Worm (Caenorhabditis elegans) whole organism, young adult: ENCODE results near the gene sng-1.

ENCODE experiments used
- C17E4.6 ChIP-seq: fragments of 200-800 bp; sonication (Bioruptor generic); IDR thresholded peaks from 2 replicates; pipeline ENCODE4 v1.3.6; 2022; ENCODE audit warnings: missing genetic modification reagents, missing genetic modification characterization, missing compliant biosample characterization
- F10E7.11 ChIP-seq: sonication (generic microtip); optimal IDR thresholded peaks from 2 replicates; lab custom pipeline; 2017; ENCODE audit warnings: mild to moderate bottlenecking, missing genetic modification characterization, moderate library complexity, missing compliant biosample characterization
- F33H1.4 ChIP-seq: fragments of 200-800 bp; sonication (Bioruptor generic); IDR thresholded peaks from 2 replicates; pipeline ENCODE4 v1.3.6; 2022; ENCODE audit warnings: missing genetic modification reagents, missing genetic modification characterization, missing compliant biosample characterization
- F49E8.2 ChIP-seq: sonication (generic microtip); optimal IDR thresholded peaks from 3 replicates; lab custom pipeline; 2017; ENCODE audit warnings: missing genetic modification characterization, mild to moderate bottlenecking, missing compliant biosample characterization, antibody characterized with exemption, moderate library complexity; ENCODE audit not compliant: insufficient read depth
- F52B5.7 ChIP-seq: sonication (generic microtip); optimal IDR thresholded peaks from 2 replicates; lab custom pipeline; 2016; ENCODE audit warnings: mild to moderate bottlenecking, missing genetic modification characterization, missing compliant biosample characterization
- F55B11.4 ChIP-seq: sonication (generic microtip); optimal IDR thresholded peaks from 2 replicates; lab custom pipeline; 2016; ENCODE audit warnings: missing compliant biosample characterization, missing genetic modification characterization, borderline replicate concordance; ENCODE audit not compliant: insufficient read depth
- Y53F4B.3 ChIP-seq: fragments of 200-800 bp; sonication (Bioruptor generic); IDR thresholded peaks from 2 replicates; pipeline ENCODE4 v1.3.6; 2022; ENCODE audit warnings: missing genetic modification reagents, missing genetic modification characterization, missing compliant biosample characterization
- Y67H2A.10 ChIP-seq: fragments of 200-800 bp; sonication (Bioruptor generic); conservative IDR thresholded peaks from 2 replicates; pipeline ENCODE4 v1.3.6; 2022; ENCODE audit warnings: missing genetic modification reagents, missing genetic modification characterization, missing compliant biosample characterization
- Y79H2A.3 ChIP-seq: fragments of 200-800 bp; sonication (Bioruptor generic); conservative IDR thresholded peaks from 2 replicates; pipeline ENCODE4 v1.3.6; 2022; ENCODE audit warnings: missing genetic modification reagents, missing genetic modification characterization, missing compliant biosample characterization
- Y95B8A.8 ChIP-seq: fragments of 200-800 bp; sonication (Bioruptor generic); IDR thresholded peaks from 2 replicates; pipeline ENCODE4 v1.3.6; 2022; ENCODE audit warnings: missing genetic modification reagents, missing genetic modification characterization, missing compliant biosample characterization
- ZK185.1 ChIP-seq: sonication (generic microtip); optimal IDR thresholded peaks from 2 replicates; lab custom pipeline; 2016; ENCODE audit warnings: mild to moderate bottlenecking, missing genetic modification characterization, missing compliant biosample characterization; ENCODE audit not compliant: poor library complexity, severe bottlenecking
- ama-1 ChIP-seq, 3 experiments: fragments of 150-350 bp in 1 of 3; sonication (generic microtip) in 2 of 3; optimal IDR thresholded peaks; 2 replicates each; lab custom pipeline; 2014 to 2018; ENCODE audit warnings: missing biosample characterization in 2 of 3, missing genetic modification characterization in 2 of 3, missing genetic modification reagents in 2 of 3
- attf-5 ChIP-seq: fragments of 200-800 bp; sonication (Bioruptor generic); optimal IDR thresholded peaks from 2 replicates; lab custom pipeline; 2018; ENCODE audit warnings: mild to moderate bottlenecking, missing genetic modification characterization, missing compliant biosample characterization
- attf-6 ChIP-seq: fragments of 200-800 bp; sonication (Bioruptor generic); IDR thresholded peaks from 2 replicates; pipeline ENCODE4 v1.3.6; 2022; ENCODE audit warnings: missing genetic modification reagents, missing genetic modification characterization, missing compliant biosample characterization
- bed-1 ChIP-seq: fragments of 200-800 bp; sonication (Bioruptor generic); IDR thresholded peaks from 2 replicates; pipeline ENCODE4 v1.3.6; 2022; ENCODE audit warnings: missing genetic modification reagents, missing genetic modification characterization, missing compliant biosample characterization
- cebp-1 ChIP-seq, 2 experiments: fragments of 200-800 bp in 1 of 2; sonication (Bioruptor generic) in 1 of 2; sonication (generic microtip) in 1 of 2; IDR thresholded peaks in 1 of 2; optimal IDR thresholded peaks in 1 of 2; 2 replicates each; pipeline versions ENCODE4 v1.3.6 to Lab custom; 2017 to 2022; ENCODE audit warnings: missing compliant biosample characterization in 2 of 2, missing genetic modification characterization in 2 of 2, mild to moderate bottlenecking in 1 of 2, missing genetic modification reagents in 1 of 2, moderate library complexity in 1 of 2
- cebp-2 ChIP-seq: fragments of 200-800 bp; sonication (Bioruptor generic); IDR thresholded peaks from 2 replicates; pipeline ENCODE4 v1.3.6; 2022; ENCODE audit warnings: missing genetic modification characterization, missing compliant biosample characterization
- ceh-79 ChIP-seq: sonication (generic microtip); optimal IDR thresholded peaks from 2 replicates; lab custom pipeline; 2017; ENCODE audit warnings: mild to moderate bottlenecking, missing genetic modification characterization, missing compliant biosample characterization
- dox-1 ChIP-seq: fragments of 200-800 bp; sonication (Bioruptor generic); IDR thresholded peaks from 2 replicates; pipeline ENCODE4 v1.3.6; 2022; ENCODE audit warnings: missing genetic modification reagents, missing genetic modification characterization, missing compliant biosample characterization
- dpff-1 ChIP-seq: sonication (generic microtip); optimal IDR thresholded peaks from 2 replicates; lab custom pipeline; 2017; ENCODE audit warnings: mild to moderate bottlenecking, missing genetic modification characterization, missing compliant biosample characterization
- efl-1 ChIP-seq: fragments of 150-350 bp; optimal IDR thresholded peaks from 2 replicates; lab custom pipeline; 2014; ENCODE audit warnings: missing biosample characterization, missing genetic modification reagents, missing genetic modification characterization
- fkh-3 ChIP-seq: sonication (generic microtip); optimal IDR thresholded peaks from 2 replicates; lab custom pipeline; 2016; ENCODE audit warnings: mild to moderate bottlenecking, missing genetic modification characterization, missing compliant biosample characterization
- hlh-26 ChIP-seq: fragments of 200-800 bp; sonication (Bioruptor generic); conservative IDR thresholded peaks from 2 replicates; pipeline ENCODE4 v1.3.6; 2022; ENCODE audit warnings: missing genetic modification reagents, missing genetic modification characterization, missing compliant biosample characterization
- hmg-1.2 ChIP-seq: fragments of 200-800 bp; sonication (Bioruptor generic); IDR thresholded peaks from 2 replicates; pipeline ENCODE4 v1.3.6; 2022; ENCODE audit warnings: missing genetic modification reagents, missing genetic modification characterization, missing compliant biosample characterization
- hmg-20 ChIP-seq: fragments of 200-800 bp; sonication (Bioruptor generic); IDR thresholded peaks from 2 replicates; pipeline ENCODE4 v1.3.6; 2022; ENCODE audit warnings: missing genetic modification reagents, missing genetic modification characterization, missing compliant biosample characterization
- lag-1 ChIP-seq: fragments of 200-800 bp; sonication (Bioruptor generic); IDR thresholded peaks from 2 replicates; pipeline ENCODE4 v1.3.6; 2022; ENCODE audit warnings: missing genetic modification reagents, missing genetic modification characterization, missing compliant biosample characterization
- let-526 ChIP-seq: fragments of 200-800 bp; sonication (Bioruptor generic); IDR thresholded peaks from 2 replicates; pipeline ENCODE4 v1.3.6; 2022; ENCODE audit warnings: missing genetic modification reagents, missing genetic modification characterization, missing compliant biosample characterization
- lin-26 ChIP-seq: fragments of 200-800 bp; sonication (Bioruptor generic); IDR thresholded peaks from 2 replicates; pipeline ENCODE4 v1.3.6; 2022; ENCODE audit warnings: missing genetic modification reagents, missing genetic modification characterization, missing compliant biosample characterization
- madf-6 ChIP-seq: fragments of 200-800 bp; sonication (Bioruptor generic); IDR thresholded peaks from 2 replicates; pipeline ENCODE4 v1.3.6; 2022; ENCODE audit warnings: missing genetic modification reagents, missing genetic modification characterization, missing compliant biosample characterization
- mcd-1 ChIP-seq: fragments of 200-800 bp; sonication (Bioruptor generic); IDR thresholded peaks from 2 replicates; pipeline ENCODE4 v1.3.6; 2022; ENCODE audit warnings: missing genetic modification reagents, missing genetic modification characterization, missing compliant biosample characterization
- mel-28 ChIP-seq: sonication (generic microtip); optimal IDR thresholded peaks from 2 replicates; lab custom pipeline; 2016; ENCODE audit warnings: borderline replicate concordance, mild to moderate bottlenecking, missing genetic modification characterization, missing compliant biosample characterization
- mes-4 ChIP-seq: sonication (generic microtip); optimal IDR thresholded peaks from 2 replicates; lab custom pipeline; 2016; ENCODE audit warnings: missing genotype, missing genetic modification characterization, missing compliant biosample characterization
- mxl-1 ChIP-seq: sonication (generic microtip); optimal IDR thresholded peaks from 2 replicates; lab custom pipeline; 2016; ENCODE audit warnings: missing genetic modification characterization, missing compliant biosample characterization
- nfya-1 ChIP-seq: sonication (generic microtip); optimal IDR thresholded peaks from 2 replicates; lab custom pipeline; 2017; ENCODE audit warnings: antibody characterized with exemption, missing compliant biosample characterization, missing genetic modification characterization, borderline replicate concordance; ENCODE audit not compliant: insufficient read depth
- nhr-120 ChIP-seq: fragments of 200-800 bp; sonication (Bioruptor generic); IDR thresholded peaks from 2 replicates; pipeline ENCODE4 v1.3.6; 2022; ENCODE audit warnings: missing genetic modification characterization, missing compliant biosample characterization
- nhr-179 ChIP-seq: sonication (generic microtip); optimal IDR thresholded peaks from 2 replicates; lab custom pipeline; 2016; ENCODE audit warnings: mild to moderate bottlenecking, missing genetic modification characterization, missing compliant biosample characterization
- nhr-27 ChIP-seq: fragments of 200-800 bp; sonication (Bioruptor generic); optimal IDR thresholded peaks from 2 replicates; lab custom pipeline; 2018; ENCODE audit warnings: mild to moderate bottlenecking, missing genetic modification characterization, moderate library complexity, missing compliant biosample characterization
- pbrm-1 ChIP-seq: fragments of 200-800 bp; sonication (Bioruptor generic); IDR thresholded peaks from 2 replicates; pipeline ENCODE4 v1.3.6; 2022; ENCODE audit warnings: missing genetic modification reagents, missing genetic modification characterization, missing compliant biosample characterization
- pha-4 ChIP-seq: fragments of 150-350 bp; sonication (generic microtip); optimal IDR thresholded peaks from 2 replicates; lab custom pipeline; 2014; ENCODE audit warnings: missing biosample characterization, missing genetic modification reagents, missing genetic modification characterization
- snpc-1.1 ChIP-seq: sonication (generic microtip); optimal IDR thresholded peaks from 2 replicates; lab custom pipeline; 2017; ENCODE audit warnings: missing genetic modification characterization, mild to moderate bottlenecking, missing compliant biosample characterization, antibody characterized with exemption, moderate library complexity, missing genotype, missing genetic modification reagents; ENCODE audit not compliant: insufficient read depth
- snpc-1.3 ChIP-seq: sonication (generic microtip); optimal IDR thresholded peaks from 2 replicates; lab custom pipeline; 2017; ENCODE audit warnings: missing genetic modification characterization, mild to moderate bottlenecking, missing compliant biosample characterization, antibody characterized with exemption, moderate library complexity, missing genotype, missing genetic modification reagents; ENCODE audit not compliant: insufficient read depth
- sptf-2 ChIP-seq: fragments of 200-800 bp; sonication (Bioruptor generic); optimal IDR thresholded peaks from 2 replicates; lab custom pipeline; 2018; ENCODE audit warnings: mild to moderate bottlenecking, missing genetic modification characterization, missing compliant biosample characterization
- tlf-1 ChIP-seq: fragments of 200-800 bp; sonication (Bioruptor generic); optimal IDR thresholded peaks from 2 replicates; lab custom pipeline; 2018; ENCODE audit warnings: mild to moderate bottlenecking, missing genetic modification characterization, missing compliant biosample characterization
- ztf-18 ChIP-seq: sonication (generic microtip); optimal IDR thresholded peaks from 2 replicates; lab custom pipeline; 2016; ENCODE audit warnings: missing genotype, mild to moderate bottlenecking, missing genetic modification characterization, missing compliant biosample characterization
- ztf-22 ChIP-seq: fragments of 200-800 bp; sonication (Bioruptor generic); optimal IDR thresholded peaks from 2 replicates; lab custom pipeline; 2018; ENCODE audit warnings: mild to moderate bottlenecking, missing genetic modification characterization, moderate library complexity, missing compliant biosample characterization
- ztf-26 ChIP-seq: sonication (generic microtip); optimal IDR thresholded peaks from 2 replicates; lab custom pipeline; 2017; ENCODE audit warnings: missing genetic modification characterization, missing compliant biosample characterization
- ztf-3 ChIP-seq: fragments of 200-800 bp; sonication (Bioruptor generic); optimal IDR thresholded peaks from 2 replicates; lab custom pipeline; 2018; ENCODE audit warnings: mild to moderate bottlenecking, missing genetic modification characterization, missing compliant biosample characterization

Gene sng-1

ce11 chrX:7334302-7334724 is 6.9 kb downstream of the sng-1 start, which contains the start of gene epg-7 (continued):
- no peak for TF ChIP-seq lag-1 (GFP tag; lab: Robert Waterston, UW)
- TF ChIP-seq Y67H2A.10 (GFP tag; lab: Robert Waterston, UW), result no peak
- no peak for TF ChIP-seq mxl-1
- TF ChIP-seq nfya-1 (tag; lab: Kevin White, UChicago), result no peak
- no peak for TF ChIP-seq ama-1 (optimal IDR thresholded peaks at IDR 0.05; lab: Kevin White, UChicago)
- no peak for TF ChIP-seq ama-1 (GFP tag; optimal IDR thresholded peaks at IDR 0.05; lab: Kevin White, UChicago)
- no peak for TF ChIP-seq sptf-2
- peak; percentile 81 for TF ChIP-seq mcd-1 (GFP tag; lab: Robert Waterston, UW)
- peak; percentile 94 for TF ChIP-seq attf-5 (GFP tag; lab: Kevin White, UChicago)
- TF ChIP-seq efl-1 (GFP tag; lab: Kevin White, UChicago), result no peak
- peak; percentile 90 for TF ChIP-seq ztf-26
- TF ChIP-seq F49E8.2 (tag; lab: Kevin White, UChicago), result no peak
- no peak for TF ChIP-seq snpc-1.1 (tag; lab: Kevin White, UChicago)
- TF ChIP-seq madf-6 (GFP tag; lab: Robert Waterston, UW), result no peak; the same call in 1 of the 2 replicates
- TF ChIP-seq ZK185.1 (tag; lab: Kevin White, UChicago), result peak; percentile 74
- no peak for TF ChIP-seq F55B11.4 (tag; lab: Kevin White, UChicago)
- TF ChIP-seq attf-6 (GFP tag; lab: Robert Waterston, UW), result no peak
- TF ChIP-seq let-526 (GFP tag; lab: Robert Waterston, UW), result peak; percentile 88
- TF ChIP-seq Y79H2A.3 (GFP tag; lab: Robert Waterston, UW), result no peak
- peak; percentile 86 for TF ChIP-seq cebp-1 (GFP tag; IDR thresholded peaks at IDR 0.05; lab: Robert Waterston, UW)
- peak; percentile 96 for TF ChIP-seq cebp-1 (tag; optimal IDR thresholded peaks at IDR 0.05; lab: Kevin White, UChicago)
- no peak for TF ChIP-seq nhr-179 (tag; lab: Kevin White, UChicago)
- TF ChIP-seq pha-4 (tag; lab: Kevin White, UChicago), result peak; percentile 90
- peak; percentile 91 for TF ChIP-seq dox-1 (GFP tag; lab: Robert Waterston, UW)
- peak; percentile 64 for TF ChIP-seq hmg-20 (GFP tag; lab: Robert Waterston, UW)
- no peak for TF ChIP-seq snpc-1.3 (tag; lab: Kevin White, UChicago)
- 0 out of 2 replicates have a peak, but pooled peaks have one; percentile 35 for TF ChIP-seq Y95B8A.8 (GFP tag; lab: Robert Waterston, UW)
- no peak for TF ChIP-seq dpff-1 (tag; lab: Kevin White, UChicago)
- no peak for TF ChIP-seq mes-4 (tag; lab: Kevin White, UChicago)
- TF ChIP-seq pbrm-1 (GFP tag; lab: Robert Waterston, UW), result peak; percentile 78
- TF ChIP-seq hlh-26 (GFP tag; lab: Robert Waterston, UW), result no peak
- no peak for TF ChIP-seq nhr-120
- TF ChIP-seq F10E7.11 (tag; lab: Kevin White, UChicago), result no peak
- no peak for TF ChIP-seq ceh-79 (tag; lab: Kevin White, UChicago)
- peak; percentile 88 for TF ChIP-seq hmg-1.2
- no peak for TF ChIP-seq Y53F4B.3 (GFP tag; lab: Robert Waterston, UW)
- no peak for TF ChIP-seq lin-26 (GFP tag; lab: Robert Waterston, UW)
- peak; percentile 45 for TF ChIP-seq ztf-3
- 0 out of 2 replicates have a peak, but pooled peaks have one; percentile 60 for TF ChIP-seq cebp-2 (GFP tag; lab: Robert Waterston, UW)
- no peak for TF ChIP-seq C17E4.6 (GFP tag; lab: Robert Waterston, UW)
- no peak for TF ChIP-seq fkh-3 (tag; lab: Kevin White, UChicago)
- no peak for TF ChIP-seq mel-28
- no peak for TF ChIP-seq F33H1.4 (GFP tag; lab: Robert Waterston, UW)
- TF ChIP-seq ztf-22 (GFP tag; lab: Kevin White, UChicago), result peak; percentile 78
- TF ChIP-seq tlf-1 (GFP tag; lab: Kevin White, UChicago), result peak; percentile 62
- no peak for TF ChIP-seq bed-1 (GFP tag; lab: Robert Waterston, UW)
- no peak for TF ChIP-seq F52B5.7 (tag; lab: Kevin White, UChicago)
- TF ChIP-seq nhr-27 (tag; lab: Kevin White, UChicago), result no peak
- TF ChIP-seq ztf-18 (tag; lab: Kevin White, UChicago), result peak; percentile 57
